Fruit fly (Drosophila melanogaster) S2 (cell line): Measurements from ENCODE around the gene CanA-14F.

Experiments used
- CG8478 ChIP-seq: fragments of >200 bp; optimal IDR thresholded peaks from 2 replicates; lab custom pipeline; 2018
- CTCF ChIP-seq, 2 experiments: fragments of >200 bp; optimal IDR thresholded peaks; 2 replicates each; lab custom pipeline; 2018

DNA sequence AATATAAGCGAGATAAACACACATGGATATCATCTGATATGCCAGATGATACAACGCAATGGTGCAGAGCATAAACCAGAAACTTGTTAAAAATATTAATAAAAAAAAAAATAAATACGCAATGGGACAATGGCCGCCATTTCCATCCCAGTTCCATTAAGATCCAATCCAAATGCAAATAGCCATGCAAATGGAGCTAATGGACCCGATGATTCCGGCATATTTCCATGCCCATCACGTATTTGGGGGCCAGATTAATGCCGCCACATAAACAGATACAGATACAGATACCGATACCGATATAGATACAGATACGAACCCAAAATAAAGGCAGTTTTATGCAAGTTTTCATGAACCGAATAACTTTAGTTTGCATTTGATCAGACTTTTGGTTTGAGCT lies 36.6 kb upstream of the CanA-14F start:
- no peak for TF ChIP-seq CTCF (optimal IDR thresholded peaks at IDR 0.05; lab: Kevin White, UChicago)
- TF ChIP-seq CG8478 (lab: Kevin White, UChicago) = no peak
